Fruit fly (Drosophila melanogaster) whole organism, wandering third instar larva: ENCODE measurements around the gene CG1910.

Experiments
- Abd-B ChIP-seq: fragments of >200 bp; optimal IDR thresholded peaks from 2 replicates; lab custom pipeline; 2017; ENCODE audit warnings: missing biosample characterization, missing genetic modification characterization
- CG32264 ChIP-seq: fragments of 200-800 bp; sonication (Bioruptor generic); optimal IDR thresholded peaks from 2 replicates; lab custom pipeline; 2016; ENCODE audit warnings: missing biosample characterization, missing genetic modification characterization
- CG9705 ChIP-seq: fragments of 200-800 bp; sonication (Bioruptor generic); optimal IDR thresholded peaks from 2 replicates; lab custom pipeline; 2018; ENCODE audit warnings: missing biosample characterization, mild to moderate bottlenecking, missing genetic modification characterization
- CrebA ChIP-seq: fragments of 200-800 bp; sonication (Bioruptor generic); optimal IDR thresholded peaks from 2 replicates; lab custom pipeline; 2016; ENCODE audit warnings: missing biosample characterization, mild to moderate bottlenecking, missing genetic modification characterization, borderline replicate concordance
- Dfd ChIP-seq: fragments of >200 bp; optimal IDR thresholded peaks from 2 replicates; lab custom pipeline; 2017; ENCODE audit warnings: missing biosample characterization, missing genetic modification characterization
- Dif ChIP-seq: fragments of 200-275, 200-300 bp; sonication (Bioruptor generic); optimal IDR thresholded peaks from 2 replicates; lab custom pipeline; 2018; ENCODE audit warnings: missing biosample characterization, missing genetic modification characterization; ENCODE audit not compliant: partially characterized antibody
- GATAd ChIP-seq: sonication (Bioruptor generic); optimal IDR thresholded peaks from 2 replicates; lab custom pipeline; 2016; ENCODE audit warnings: missing biosample characterization, missing genetic modification characterization
- HLH106 ChIP-seq: fragments of 200-800 bp; optimal IDR thresholded peaks from 3 replicates; lab custom pipeline; 2019; ENCODE audit warnings: missing biosample characterization, mild to moderate bottlenecking, missing genetic modification characterization, moderate library complexity
- Hnf4 ChIP-seq: fragments of 200-800 bp; sonication (Bioruptor generic); optimal IDR thresholded peaks from 2 replicates; lab custom pipeline; 2016; ENCODE audit warnings: missing biosample characterization, mild to moderate bottlenecking, missing genetic modification characterization
- Hr78 ChIP-seq: fragments of >200 bp; optimal IDR thresholded peaks from 2 replicates; lab custom pipeline; 2017; ENCODE audit warnings: missing biosample characterization, missing genetic modification characterization
- Hr83 ChIP-seq: fragments of 200-300 bp; sonication (Bioruptor generic); optimal IDR thresholded peaks from 2 replicates; lab custom pipeline; 2016; ENCODE audit warnings: missing biosample characterization, mild to moderate bottlenecking, missing genetic modification characterization, moderate library complexity; ENCODE audit not compliant: poor library complexity, severe bottlenecking
- Jra ChIP-seq: sonication (Bioruptor generic); optimal IDR thresholded peaks from 2 replicates; lab custom pipeline; 2016; ENCODE audit warnings: missing biosample characterization, missing genetic modification characterization
- Mio ChIP-seq: sonication (Bioruptor generic); optimal IDR thresholded peaks from 2 replicates; lab custom pipeline; 2016; ENCODE audit warnings: missing biosample characterization, missing genetic modification characterization
- Myc ChIP-seq: fragments of >200 bp; optimal IDR thresholded peaks from 2 replicates; lab custom pipeline; 2017
- N ChIP-seq: fragments of >200 bp; optimal IDR thresholded peaks from 2 replicates; lab custom pipeline; 2018; ENCODE audit warnings: missing biosample characterization, missing external identifiers, missing genetic modification characterization
- OdsH ChIP-seq: fragments of 200-800 bp; sonication (Bioruptor generic); optimal IDR thresholded peaks from 2 replicates; lab custom pipeline; 2016; ENCODE audit warnings: missing biosample characterization, mild to moderate bottlenecking, missing genetic modification characterization
- Rel ChIP-seq, 2 experiments: fragments of 200-800 bp; sonication (Bioruptor generic) in 1 of 2; optimal IDR thresholded peaks; 2 replicates in 1 of 2; 3 replicates in 1 of 2; lab custom pipeline; 2016 to 2019; ENCODE audit warnings: mild to moderate bottlenecking in 2 of 2, missing biosample characterization in 2 of 2, missing genetic modification characterization in 2 of 2, moderate library complexity in 1 of 2
- Sp1 ChIP-seq: fragments of 200-800 bp; sonication (Bioruptor generic); optimal IDR thresholded peaks from 3 replicates; lab custom pipeline; 2019; ENCODE audit warnings: missing biosample characterization, mild to moderate bottlenecking, missing genetic modification characterization, moderate library complexity
- Vsx2 ChIP-seq: fragments of 200-300, 225-300 bp; sonication (Bioruptor generic); optimal IDR thresholded peaks from 2 replicates; lab custom pipeline; 2018; ENCODE audit warnings: missing biosample characterization, missing genetic modification characterization; ENCODE audit not compliant: partially characterized antibody
- br ChIP-seq: fragments of 200-800 bp; sonication (Bioruptor generic); optimal IDR thresholded peaks from 2 replicates; lab custom pipeline; 2016; ENCODE audit warnings: missing biosample characterization, missing genetic modification characterization
- brk ChIP-seq: fragments of 200-800 bp; sonication (Bioruptor generic); optimal IDR thresholded peaks from 2 replicates; lab custom pipeline; 2016; ENCODE audit warnings: missing biosample characterization, mild to moderate bottlenecking, missing genetic modification characterization
- dl ChIP-seq, 2 experiments: fragments of 175-275, 200-275 bp in 1 of 2; fragments of 200-275 bp in 1 of 2; sonication (Bioruptor generic); optimal IDR thresholded peaks; lab custom pipeline; 2018; ENCODE audit warnings: mild to moderate bottlenecking in 2 of 2, missing biosample characterization in 2 of 2, missing genetic modification characterization in 2 of 2, moderate library complexity in 2 of 2; ENCODE audit not compliant: partially characterized antibody in 2 of 2, insufficient read depth in 1 of 2
- dmrt93B ChIP-seq: fragments of 200-800 bp; sonication (Bioruptor generic); optimal IDR thresholded peaks from 2 replicates; lab custom pipeline; 2018; ENCODE audit warnings: missing biosample characterization, mild to moderate bottlenecking, missing genetic modification characterization
- dsf ChIP-seq: sonication (Bioruptor generic); optimal IDR thresholded peaks from 2 replicates; lab custom pipeline; 2016; ENCODE audit warnings: missing biosample characterization, missing genetic modification characterization, borderline replicate concordance
- ey ChIP-seq: fragments of 200-800 bp; sonication (Bioruptor generic); optimal IDR thresholded peaks from 2 replicates; lab custom pipeline; 2016; ENCODE audit warnings: missing biosample characterization, missing genetic modification characterization
- foxo ChIP-seq, 2 experiments: fragments of 200-800 bp; sonication (Bioruptor generic); optimal IDR thresholded peaks; 2 replicates in 1 of 2; 3 replicates in 1 of 2; lab custom pipeline; 2016 to 2017; ENCODE audit warnings: missing biosample characterization in 2 of 2, missing genetic modification characterization in 2 of 2
- fru ChIP-seq: fragments of 200-800 bp; sonication (Bioruptor generic); optimal IDR thresholded peaks from 3 replicates; lab custom pipeline; 2016; ENCODE audit warnings: missing biosample characterization, mild to moderate bottlenecking, missing genetic modification characterization
- h ChIP-seq: fragments of 200-800 bp; sonication (Bioruptor generic); optimal IDR thresholded peaks from 3 replicates; lab custom pipeline; 2016; ENCODE audit warnings: missing biosample characterization, mild to moderate bottlenecking, missing genetic modification characterization
- jim ChIP-seq: fragments of 175-275, 200-325 bp; sonication (Bioruptor generic); optimal IDR thresholded peaks from 2 replicates; lab custom pipeline; 2016; ENCODE audit warnings: missing biosample characterization, mild to moderate bottlenecking, missing genetic modification characterization
- lola ChIP-seq: fragments of >200 bp; optimal IDR thresholded peaks from 2 replicates; lab custom pipeline; 2017; ENCODE audit warnings: missing biosample characterization, missing genetic modification characterization
- pan ChIP-seq: fragments of >200 bp; optimal IDR thresholded peaks from 2 replicates; lab custom pipeline; 2017
- psq ChIP-seq: fragments of 200-800 bp; sonication (Bioruptor generic); optimal IDR thresholded peaks from 3 replicates; lab custom pipeline; 2017; ENCODE audit warnings: missing biosample characterization, mild to moderate bottlenecking, missing genetic modification characterization, moderate library complexity
- rgr ChIP-seq: fragments of 200-800 bp; sonication (Bioruptor generic); optimal IDR thresholded peaks from 3 replicates; lab custom pipeline; 2016; ENCODE audit warnings: missing biosample characterization, mild to moderate bottlenecking, missing genetic modification characterization
- sage ChIP-seq: fragments of 200-800 bp; sonication (Bioruptor generic); optimal IDR thresholded peaks from 2 replicates; lab custom pipeline; 2016; ENCODE audit warnings: missing biosample characterization, mild to moderate bottlenecking, missing genetic modification characterization
- sv ChIP-seq: fragments of 200-800 bp; sonication (Bioruptor generic); optimal IDR thresholded peaks from 3 replicates; lab custom pipeline; 2016; ENCODE audit warnings: missing biosample characterization, missing genetic modification characterization
- tai ChIP-seq: sonication (Bioruptor generic); optimal IDR thresholded peaks from 2 replicates; lab custom pipeline; 2016; ENCODE audit warnings: missing biosample characterization, missing genetic modification characterization
- usp ChIP-seq: fragments of >200 bp; optimal IDR thresholded peaks from 2 replicates; lab custom pipeline; 2017; ENCODE audit warnings: missing biosample characterization, missing genetic modification characterization
- woc ChIP-seq: sonication (Bioruptor generic); optimal IDR thresholded peaks from 2 replicates; lab custom pipeline; 2016; ENCODE audit warnings: missing biosample characterization, mild to moderate bottlenecking, missing genetic modification characterization

CG1910 gene

DNA sequence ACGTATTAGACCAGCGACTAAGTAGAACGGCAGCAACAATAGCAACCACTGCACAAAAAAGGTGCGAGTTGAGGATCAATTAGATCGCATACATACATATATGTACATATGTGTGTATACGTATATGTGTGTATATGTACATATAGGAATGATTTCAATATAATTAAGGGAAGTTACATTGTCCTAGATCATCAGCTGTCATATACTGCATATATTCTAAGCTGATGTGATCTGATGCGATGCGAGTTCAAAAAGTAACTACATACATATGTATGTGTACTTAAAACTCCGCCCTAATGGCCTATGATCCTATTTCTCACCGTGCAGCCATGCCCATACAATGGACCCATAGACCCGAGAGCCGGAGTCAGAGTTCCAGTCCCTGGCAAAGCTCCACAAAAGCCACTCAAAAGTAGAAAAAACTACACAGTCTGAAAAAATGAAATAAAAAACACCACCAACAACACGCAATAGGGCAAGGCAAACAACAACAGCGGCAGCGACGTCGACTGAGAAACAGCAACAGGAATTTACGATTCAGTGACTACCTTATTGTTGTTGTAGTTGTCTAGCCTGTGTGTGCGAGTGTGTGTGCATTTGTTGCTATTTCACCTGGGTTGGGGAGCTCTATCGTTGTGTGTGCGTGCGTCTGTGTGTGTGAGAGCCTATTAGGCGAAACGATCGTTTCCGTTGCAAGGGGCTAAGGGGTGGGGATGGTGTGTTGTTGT is 24.1 kb upstream of the CG1910 start:
- peak; percentile 50 for TF ChIP-seq Dfd (GFP tag; lab: Kevin White, UChicago)
- TF ChIP-seq foxo (GFP tag; optimal IDR thresholded peaks at IDR 0.05; lab: Kevin White, UChicago): no peak

DNA sequence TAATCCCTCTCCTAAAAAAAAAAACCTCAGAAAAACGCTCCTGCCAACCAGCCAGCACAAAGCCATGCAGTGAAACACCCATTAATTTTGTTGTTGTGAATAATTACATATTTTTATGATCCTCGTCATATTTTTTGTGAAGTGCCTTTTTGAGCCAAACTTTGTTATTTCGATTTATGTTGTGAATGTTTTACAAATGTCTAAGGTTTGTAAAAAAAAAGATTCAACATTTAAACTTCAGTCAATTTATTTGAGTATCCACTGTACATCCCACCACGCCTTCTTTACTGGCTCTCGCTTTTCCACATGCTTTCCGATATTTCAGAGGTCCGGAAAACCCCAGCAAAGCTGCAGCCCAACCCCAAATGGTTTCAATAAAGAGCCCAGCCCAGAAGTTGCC is 23.3 kb upstream of the CG1910 start:
- no peak for TF ChIP-seq Jra (GFP tag; lab: Kevin White, UChicago)
- TF ChIP-seq HLH106 (tag; lab: Kevin White, UChicago): no peak
- TF ChIP-seq Hnf4 (GFP tag; lab: Kevin White, UChicago): no peak
- no peak for TF ChIP-seq Mio (GFP tag; lab: Kevin White, UChicago)
- TF ChIP-seq brk (GFP tag; lab: Kevin White, UChicago): no peak
- TF ChIP-seq dl (GFP tag; optimal IDR thresholded peaks at IDR 0.05; lab: Kevin White, UChicago; ENCODE audit: insufficient read depth in 1 of 2, partially characterized antibody in 2 of 2): no peak
- TF ChIP-seq Hr78: no peak
- TF ChIP-seq, all 38 proteins: peak for 0

DNA sequence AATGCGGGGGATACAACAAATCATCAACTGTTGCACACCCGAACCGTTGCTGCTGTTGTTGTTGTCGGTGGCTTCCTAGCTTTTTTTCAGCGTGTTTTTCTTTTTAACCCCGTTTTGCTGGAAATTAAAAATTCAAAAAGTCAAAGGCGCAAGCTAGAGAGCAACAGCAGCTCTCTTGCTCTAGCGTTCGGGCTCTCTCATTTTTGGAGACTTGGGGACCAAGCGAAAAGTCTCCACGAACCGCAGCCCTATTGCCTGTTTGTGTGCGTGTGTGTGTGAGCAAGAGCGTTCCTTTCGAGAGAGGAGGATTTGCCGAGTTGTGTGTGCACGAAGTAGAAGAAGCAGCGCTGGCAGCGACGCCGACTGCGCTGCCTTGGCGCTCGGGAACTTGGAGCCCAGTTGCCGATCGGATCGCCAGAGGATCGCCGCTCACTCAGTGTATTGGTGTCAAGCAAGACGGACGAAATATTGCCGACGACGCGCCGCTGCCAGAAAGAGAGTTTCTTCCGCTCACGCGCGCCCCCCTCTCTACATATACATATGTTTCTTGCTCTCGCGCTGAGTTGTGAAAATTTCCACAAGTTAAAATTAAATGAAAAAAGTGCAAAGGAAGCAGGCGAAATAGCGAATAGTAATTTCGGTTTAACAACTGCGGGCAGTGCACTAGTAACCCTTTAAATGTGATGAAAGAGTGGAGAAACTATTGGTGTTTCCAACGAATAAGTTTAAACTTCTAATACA is 22.7 kb upstream of the CG1910 start:
- TF ChIP-seq h (GFP tag; lab: Kevin White, UChicago) (peak; percentile 26), dl (GFP tag; optimal IDR thresholded peaks at IDR 0.05; lab: Kevin White, UChicago; ENCODE audit: insufficient read depth in 1 of 2, partially characterized antibody in 2 of 2) (peak in 1 of 2 experiments; percentile 42), CrebA (GFP tag; lab: Kevin White, UChicago) (peak; percentile 60), lola (GFP tag; lab: Kevin White, UChicago) (no peak), tai (no peak), brk (GFP tag; lab: Kevin White, UChicago) (no peak), ey (GFP tag; lab: Kevin White, UChicago) (peak; percentile 12), CG9705 (GFP tag; lab: Kevin White, UChicago) (no peak), Hr83 (no peak), fru (peak; percentile 34), OdsH (no peak), Dfd (GFP tag; lab: Kevin White, UChicago) (no peak), N (GFP tag; lab: Kevin White, UChicago) (no peak), Hr78 (no peak), Sp1 (GFP tag; lab: Kevin White, UChicago) (peak; percentile 23), Rel (GFP tag; optimal IDR thresholded peaks at IDR 0.05; lab: Kevin White, UChicago) (no peak), Rel (tag; optimal IDR thresholded peaks at IDR 0.05; lab: Kevin White, UChicago) (peak; percentile 36), dsf (GFP tag; lab: Kevin White, UChicago) (no peak), br (GFP tag; lab: Kevin White, UChicago) (peak; percentile 16), dmrt93B (GFP tag; lab: Kevin White, UChicago) (no peak), foxo (GFP tag; optimal IDR thresholded peaks at IDR 0.05; lab: Kevin White, UChicago) (peak in 1 of 2 experiments; percentile 24), Mio (GFP tag; lab: Kevin White, UChicago) (no peak), Vsx2 (GFP tag; lab: Kevin White, UChicago) (no peak), Myc (lab: Kevin White, UChicago) (no peak), GATAd (GFP tag; lab: Kevin White, UChicago) (no peak), Hnf4 (GFP tag; lab: Kevin White, UChicago) (no peak), Abd-B (GFP tag; lab: Kevin White, UChicago) (no peak), Dif (GFP tag; lab: Kevin White, UChicago) (peak; percentile 65), usp (no peak), sv (no peak), rgr (GFP tag; lab: Kevin White, UChicago) (peak; percentile 31), HLH106 (tag; lab: Kevin White, UChicago) (no peak), CG32264 (GFP tag; lab: Kevin White, UChicago) (no peak), psq (GFP tag; lab: Kevin White, UChicago) (no peak), pan (lab: Kevin White, UChicago) (no peak), woc (peak; percentile 13), Jra (GFP tag; lab: Kevin White, UChicago) (no peak), jim (GFP tag; lab: Kevin White, UChicago) (peak; percentile 16), sage (GFP tag; lab: Kevin White, UChicago) (no peak)
